Fruit fly (Drosophila melanogaster): ENCODE results near the gene CG32086.

Gene CG32086

DNA sequence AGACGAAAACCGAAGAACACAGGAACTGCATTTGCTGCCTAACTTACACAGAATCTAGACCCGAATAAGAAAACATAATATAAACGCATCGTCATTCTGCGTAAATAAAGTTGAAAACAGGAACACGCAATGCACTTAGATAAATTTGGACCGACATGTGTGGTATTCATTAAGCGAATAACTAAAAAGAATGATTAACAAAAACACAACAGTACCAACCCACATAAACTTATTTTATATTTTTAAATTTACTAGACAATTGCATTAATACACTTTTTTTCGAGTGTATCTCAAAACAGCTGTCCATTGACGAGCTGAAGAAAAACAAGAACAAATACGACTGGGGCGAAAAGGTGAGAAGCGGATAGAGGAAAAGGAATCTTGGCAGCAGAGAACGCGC is 29.5 kb downstream of the CG32086 start (continued):
- TF ChIP-seq gfzf (GFP tag; optimal IDR thresholded peaks at IDR 0.05) (no peak), sima (GFP tag; optimal IDR thresholded peaks at IDR 0.05) (no peak), CG15011 (GFP tag; optimal IDR thresholded peaks at IDR 0.05) (peak; percentile 9), Max (GFP tag; optimal IDR thresholded peaks at IDR 0.05) (peak; percentile 84), Neu2 (GFP tag; optimal IDR thresholded peaks at IDR 0.05; ENCODE audit: borderline replicate concordance) (no peak), Dip3 (GFP tag; optimal IDR thresholded peaks at IDR 0.05) (no peak), schlank (tag; optimal IDR thresholded peaks at IDR 0.05) (no peak), YL-1 (GFP tag; optimal IDR thresholded peaks at IDR 0.05) (peak; percentile 6), CG9215 (GFP tag; IDR thresholded peaks at IDR 0.05) (peak; percentile 47; the same call in 1 of the 2 replicates), Mrtf (GFP tag; IDR thresholded peaks at IDR 0.05) (peak; percentile 61; the same call in 2 of the 3 replicates), tap (tag; optimal IDR thresholded peaks at IDR 0.05) (peak; percentile 78), pb (GFP tag; optimal IDR thresholded peaks at IDR 0.05) (no peak), CG7786 (GFP tag; optimal IDR thresholded peaks at IDR 0.05) (peak; percentile 52), abd-A (tag; optimal IDR thresholded peaks at IDR 0.05) (no peak), D19A (tag; optimal IDR thresholded peaks at IDR 0.05) (peak; percentile 89), CG43689 (GFP tag; IDR thresholded peaks at IDR 0.05) (0 out of 2 replicates have a peak, but pooled peaks have one; percentile 32), sug (tag; optimal IDR thresholded peaks at IDR 0.05) (peak; percentile 11), CHES-1-like (GFP tag; optimal IDR thresholded peaks at IDR 0.05) (peak; percentile 59), so (GFP tag; IDR thresholded peaks at IDR 0.05) (0 out of 3 replicates have a peak, but pooled peaks have one; percentile 23), HmgZ (tag; optimal IDR thresholded peaks at IDR 0.05) (peak; percentile 25), CG31365 (tag; optimal IDR thresholded peaks at IDR 0.05) (peak; percentile 4), CG9817 (tag; optimal IDR thresholded peaks at IDR 0.05) (no peak), CG11723 (GFP tag; optimal IDR thresholded peaks at IDR 0.05) (peak; percentile 70), sens (GFP tag) (peak; percentile 99), CG17568 (GFP tag; optimal IDR thresholded peaks at IDR 0.05) (peak; percentile 81), Fer2 (tag; optimal IDR thresholded peaks at IDR 0.05) (no peak), amos (GFP tag; IDR thresholded peaks at IDR 0.05; ENCODE audit: partially characterized antibody) (no peak), Atf-2 (GFP tag; optimal IDR thresholded peaks at IDR 0.05) (peak; percentile 68), CG12236 (GFP tag; optimal IDR thresholded peaks at IDR 0.05) (peak; percentile 65), esg (GFP tag; conservative IDR thresholded peaks at IDR 0.05) (peak; percentile 51), shn (GFP tag; optimal IDR thresholded peaks at IDR 0.05) (peak; percentile 54), CG9727 (GFP tag; optimal IDR thresholded peaks at IDR 0.05) (peak; percentile 95), Antp (GFP tag; optimal IDR thresholded peaks at IDR 0.05) (peak; percentile 59), kay (GFP tag; optimal IDR thresholded peaks at IDR 0.05) (peak; percentile 48), h (optimal IDR thresholded peaks at IDR 0.05) (no peak), chn (GFP tag; optimal IDR thresholded peaks at IDR 0.05) (peak; percentile 88), Sin3A (optimal IDR thresholded peaks at IDR 0.05) (no peak), twi (tag; optimal IDR thresholded peaks at IDR 0.05) (peak; percentile 80), CG7357 (GFP tag; IDR thresholded peaks at IDR 0.05) (peak; percentile 67; the same call in 2 of the 3 replicates), CG6272 (GFP tag; IDR thresholded peaks at IDR 0.05) (peak; percentile 49), Bteb2 (GFP tag; optimal IDR thresholded peaks at IDR 0.05) (peak; percentile 51), caup (GFP tag; optimal IDR thresholded peaks at IDR 0.05; ENCODE audit: severe bottlenecking) (peak; percentile 63), ind (GFP tag; optimal IDR thresholded peaks at IDR 0.05) (peak; percentile 66), CG12155 (GFP tag; optimal IDR thresholded peaks at IDR 0.05) (peak; percentile 75), CG10267 (tag; optimal IDR thresholded peaks at IDR 0.05) (peak; percentile 90), psq (GFP tag; optimal IDR thresholded peaks at IDR 0.05) (peak; percentile 76), CG12744 (GFP tag; optimal IDR thresholded peaks at IDR 0.05) (peak; percentile 55), gro (GFP tag; optimal IDR thresholded peaks at IDR 0.05) (no peak), CG13424 (tag; optimal IDR thresholded peaks at IDR 0.05) (peak; percentile 83), seq (GFP tag; IDR thresholded peaks at IDR 0.05) (peak; percentile 51; the same call in 1 of the 2 replicates), CG2712 (tag; optimal IDR thresholded peaks at IDR 0.05) (peak; percentile 96), Jarid2 (GFP tag; optimal IDR thresholded peaks at IDR 0.05) (no peak)
